Fruit fly (Drosophila melanogaster) whole organism, embryonic: ENCODE data around the gene hook.
A peak's percentile ranks its signal among the peaks of the same experiment; 100 is the strongest.

ENCODE experiments used
- CG2199 ChIP-seq: fragments of 200-800 bp; sonication (Bioruptor generic); IDR thresholded peaks from 3 replicates; pipeline ENCODE4 v1.3.6; 2022; ENCODE audit warnings: missing biosample characterization, missing genetic modification characterization
- D ChIP-seq, 2 experiments: fragments of 200-800 bp in 1 of 2; fragments of >200 bp in 1 of 2; sonication (Bioruptor generic) in 1 of 2; optimal IDR thresholded peaks; 2 replicates in 1 of 2; 3 replicates in 1 of 2; lab custom pipeline; 2017; ENCODE audit warnings: mild to moderate bottlenecking in 1 of 2, missing biosample characterization in 1 of 2, missing genetic modification characterization in 1 of 2, missing genetic modification reagents in 1 of 2
- Hand ChIP-seq: fragments of 200-800 bp; sonication (Bioruptor generic); optimal IDR thresholded peaks from 2 replicates; lab custom pipeline; 2017; ENCODE audit warnings: mild to moderate bottlenecking, missing biosample characterization, missing genetic modification reagents, missing genetic modification characterization
- disco-r ChIP-seq: fragments of 200-800 bp; sonication (Bioruptor generic); optimal IDR thresholded peaks from 2 replicates; lab custom pipeline; 2016; ENCODE audit warnings: missing biosample characterization, missing genetic modification characterization

- TF ChIP-seq D (optimal IDR thresholded peaks at IDR 0.05; lab: Kevin White, UChicago): no peak
- no peak for TF ChIP-seq D (GFP tag; optimal IDR thresholded peaks at IDR 0.05; lab: Kevin White, UChicago)
- no peak for TF ChIP-seq CG2199 (GFP tag; lab: Robert Waterston, UW)
- TF ChIP-seq disco-r: no peak
- peak; percentile 85 for TF ChIP-seq Hand (GFP tag; lab: Kevin White, UChicago)
Observed at dm6 chr2L:19026491-19027197, 6.7 kb downstream of the hook start.
